Fruit fly (Drosophila melanogaster): ENCODE measurements around the gene CG10096.

CG10096 gene

DNA sequence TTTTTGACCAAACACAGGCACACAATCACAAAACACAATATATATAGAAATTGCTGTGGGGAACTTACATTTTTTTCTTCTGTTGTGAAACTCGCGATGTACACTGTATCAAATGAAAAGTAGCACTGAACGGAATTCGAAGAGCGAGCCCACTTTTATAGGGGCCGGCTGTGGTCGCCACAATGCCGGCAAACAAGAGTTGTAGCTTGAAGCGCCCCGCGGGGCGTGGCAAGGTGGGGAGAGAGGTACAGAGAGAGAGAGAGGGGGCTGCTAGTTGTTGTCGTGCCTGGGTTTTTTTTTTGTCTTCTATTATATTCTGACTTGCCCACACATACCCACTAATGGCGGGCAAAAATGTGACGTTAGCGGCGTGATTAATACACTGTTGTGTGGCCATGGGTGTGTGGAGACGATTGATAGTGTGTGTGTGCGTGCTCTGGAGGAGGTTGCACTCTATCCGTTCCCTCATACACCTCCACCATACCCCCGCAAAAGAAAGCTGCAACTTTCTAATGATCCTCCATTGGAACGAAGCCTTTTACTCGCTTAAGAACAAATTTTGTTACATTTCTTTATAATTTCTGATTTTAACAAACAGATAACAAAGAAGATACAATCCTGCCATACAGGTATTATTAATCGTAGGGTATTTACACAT, 26.5 kb downstream of the CG10096 start, which contains the start of gene GstD1 (continued):
- TF ChIP-seq CG7963 (GFP tag; IDR thresholded peaks at IDR 0.05; ENCODE audit: partially characterized antibody) (peak; percentile 45; the same call in 1 of the 3 replicates), schlank (tag; optimal IDR thresholded peaks at IDR 0.05) (peak; percentile 15), CG3163 (GFP tag; optimal IDR thresholded peaks at IDR 0.05) (peak; percentile 95), CG7839 (tag; optimal IDR thresholded peaks at IDR 0.05) (peak; percentile 55), lab (GFP tag; optimal IDR thresholded peaks at IDR 0.05) (peak; percentile 43), HLH3B (GFP tag; IDR thresholded peaks at IDR 0.05) (no peak), Neu2 (GFP tag; optimal IDR thresholded peaks at IDR 0.05; ENCODE audit: borderline replicate concordance) (no peak), CG17186 (GFP tag; optimal IDR thresholded peaks at IDR 0.05) (no peak), CG11247 (GFP tag; IDR thresholded peaks at IDR 0.05) (peak; percentile 43; the same call in 1 of the 2 replicates), fru (optimal IDR thresholded peaks at IDR 0.05) (no peak), CG11456 (GFP tag; IDR thresholded peaks at IDR 0.05) (no peak), E2f1 (GFP tag; IDR thresholded peaks at IDR 0.05) (peak; percentile 51), shn (GFP tag; optimal IDR thresholded peaks at IDR 0.05) (peak; percentile 44), CG4282 (GFP tag; optimal IDR thresholded peaks at IDR 0.05) (peak; percentile 3), CG10267 (tag; optimal IDR thresholded peaks at IDR 0.05) (peak; percentile 32), tin (GFP tag; optimal IDR thresholded peaks at IDR 0.05) (peak; percentile 20), sens (GFP tag) (peak; percentile 71), abd-A (tag; optimal IDR thresholded peaks at IDR 0.05) (no peak), CG1647 (GFP tag; optimal IDR thresholded peaks at IDR 0.05) (peak; percentile 36), CG10147 (GFP tag; optimal IDR thresholded peaks at IDR 0.05) (peak; percentile 76), HHEX (GFP tag; optimal IDR thresholded peaks at IDR 0.05) (peak; percentile 47), CG7928 (GFP tag; optimal IDR thresholded peaks at IDR 0.05) (peak; percentile 52), Max (GFP tag; optimal IDR thresholded peaks at IDR 0.05) (peak; percentile 44), CG13624 (GFP tag; optimal IDR thresholded peaks at IDR 0.05) (peak; percentile 21), pan (optimal IDR thresholded peaks at IDR 0.05) (no peak), pan (GFP tag; optimal IDR thresholded peaks at IDR 0.05 in 1 of 2, IDR thresholded peaks at IDR 0.05 in 1 of 2) (peak in 1 of 2 experiments; percentile 36), CG15269 (tag; optimal IDR thresholded peaks at IDR 0.05) (peak; percentile 9), CG9932 (GFP tag; IDR thresholded peaks at IDR 0.05) (peak; percentile 51), MTF-1 (GFP tag; optimal IDR thresholded peaks at IDR 0.05; ENCODE audit: borderline replicate concordance) (no peak), Deaf1 (tag; optimal IDR thresholded peaks at IDR 0.05) (peak; percentile 20), CG17361 (GFP tag; IDR thresholded peaks at IDR 0.05) (peak; percentile 49; the same call in 1 of the 3 replicates), CoRest (tag; optimal IDR thresholded peaks at IDR 0.05) (peak; percentile 26), CG31224 (GFP tag; IDR thresholded peaks at IDR 0.05) (peak; percentile 17; the same call in 1 of the 2 replicates), CG6765 (GFP tag; optimal IDR thresholded peaks at IDR 0.05) (peak; percentile 37), Hr78 (GFP tag; optimal IDR thresholded peaks at IDR 0.05) (peak in 1 of 2 experiments; percentile 23), CG42726 (GFP tag; IDR thresholded peaks at IDR 0.05; ENCODE audit: partially characterized antibody) (peak; percentile 45; the same call in 1 of the 2 replicates), sna (GFP tag; IDR thresholded peaks at IDR 0.05; ENCODE audit: partially characterized antibody) (0 out of 2 replicates have a peak, but pooled peaks have one; percentile 38), CG7745 (tag; optimal IDR thresholded peaks at IDR 0.05) (no peak), CG10366 (GFP tag; IDR thresholded peaks at IDR 0.05) (peak; percentile 21; the same call in 1 of the 2 replicates), danr (GFP tag; IDR thresholded peaks at IDR 0.05) (no peak), Six4 (GFP tag; optimal IDR thresholded peaks at IDR 0.05) (peak; percentile 33), CG10321 (GFP tag; IDR thresholded peaks at IDR 0.05) (0 out of 2 replicates have a peak, but pooled peaks have one; percentile 20), mam (GFP tag; optimal IDR thresholded peaks at IDR 0.05) (peak; percentile 34), Hey (tag; optimal IDR thresholded peaks at IDR 0.05) (peak; percentile 18), CG4820 (GFP tag; optimal IDR thresholded peaks at IDR 0.05) (peak; percentile 3), fd3F (GFP tag; optimal IDR thresholded peaks at IDR 0.05) (peak; percentile 34), Dfd (GFP tag; optimal IDR thresholded peaks at IDR 0.05) (no peak), CG13296 (GFP tag; optimal IDR thresholded peaks at IDR 0.05) (no peak), jumu (GFP tag; optimal IDR thresholded peaks at IDR 0.05) (peak; percentile 39)
